Fruit fly (Drosophila melanogaster): Measurements from ENCODE around the gene Sgp.

DNA sequence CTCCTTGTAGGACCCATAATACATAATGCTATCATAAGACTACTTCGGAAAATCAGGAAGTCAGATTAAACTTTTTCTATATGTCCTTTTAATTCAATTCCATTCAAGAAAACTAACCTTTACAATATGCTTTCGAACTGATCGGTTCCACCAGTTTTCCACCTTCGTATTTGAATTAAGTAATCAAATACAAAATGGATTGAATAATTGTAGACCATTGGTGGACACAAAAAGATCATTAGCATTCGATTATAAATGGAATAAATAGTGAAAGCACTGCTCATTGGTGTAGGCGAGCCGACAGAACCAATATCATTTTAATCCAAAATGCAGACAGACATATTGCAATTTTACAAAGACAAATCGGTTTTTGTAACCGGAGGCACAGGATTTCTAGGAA is at the start of gene Sgp:
- TF ChIP-seq Pif1B (GFP tag; optimal IDR thresholded peaks at IDR 0.05) = no peak
- TF ChIP-seq CG12605 (GFP tag; IDR thresholded peaks at IDR 0.05) = no peak
- no peak for TF ChIP-seq CG9948 (tag; optimal IDR thresholded peaks at IDR 0.05)
- no peak for TF ChIP-seq EcR (GFP tag; optimal IDR thresholded peaks at IDR 0.05)
- no peak for TF ChIP-seq CG8301 (tag; optimal IDR thresholded peaks at IDR 0.05)
